Worm (Caenorhabditis elegans) whole organism, L4 larva: ENCODE measurements around the gene clec-40.

Experiments
- R02D3.7 ChIP-seq: fragments of 150-350 bp; sonication (generic microtip); optimal IDR thresholded peaks from 3 replicates; lab custom pipeline; 2014; ENCODE audit warnings: missing biosample characterization, missing genetic modification characterization
- Y48G9A.11 ChIP-seq: fragments of 200-800 bp; sonication (Bioruptor generic); IDR thresholded peaks from 2 replicates; pipeline ENCODE4 v1.3.6; 2022; ENCODE audit warnings: missing genetic modification reagents, missing genetic modification characterization, missing compliant biosample characterization
- Y75B8A.6 ChIP-seq: fragments of 200-800 bp; sonication (Bioruptor generic); IDR thresholded peaks from 2 replicates; pipeline ENCODE4 v1.3.6; 2022; ENCODE audit warnings: missing genetic modification reagents, missing genetic modification characterization, missing compliant biosample characterization
- ZK337.2 ChIP-seq: fragments of 200-800 bp; sonication (Bioruptor generic); IDR thresholded peaks from 2 replicates; pipeline ENCODE4 v1.3.6; 2022; ENCODE audit warnings: missing genetic modification reagents, missing genetic modification characterization, missing compliant biosample characterization
- aly-2 ChIP-seq: sonication (generic microtip); optimal IDR thresholded peaks from 2 replicates; lab custom pipeline; 2018; ENCODE audit warnings: missing biosample characterization, missing genetic modification characterization
- attf-4 ChIP-seq: sonication (generic microtip); optimal IDR thresholded peaks from 3 replicates; lab custom pipeline; 2017; ENCODE audit warnings: missing biosample characterization, missing genetic modification characterization
- ceh-28 ChIP-seq: fragments of 150-350 bp; optimal IDR thresholded peaks from 2 replicates; lab custom pipeline; 2014; ENCODE audit warnings: missing biosample characterization, missing genetic modification reagents, missing genetic modification characterization
- ceh-62 ChIP-seq: sonication (generic microtip); optimal IDR thresholded peaks from 2 replicates; lab custom pipeline; 2017; ENCODE audit warnings: missing biosample characterization, missing genetic modification characterization
- ceh-82 ChIP-seq: sonication (generic microtip); optimal IDR thresholded peaks from 2 replicates; lab custom pipeline; 2017; ENCODE audit warnings: missing biosample characterization, missing genetic modification characterization
- cey-2 ChIP-seq: sonication (generic microtip); optimal IDR thresholded peaks from 3 replicates; lab custom pipeline; 2017; ENCODE audit warnings: missing genetic modification characterization, mild to moderate bottlenecking, missing compliant biosample characterization, antibody characterized with exemption, borderline replicate concordance; ENCODE audit not compliant: insufficient read depth
- daf-12 ChIP-seq: fragments of 150-350 bp; optimal IDR thresholded peaks from 2 replicates; lab custom pipeline; 2014; ENCODE audit warnings: missing biosample characterization, missing genetic modification reagents, missing genetic modification characterization
- daf-16 ChIP-seq, 3 experiments: sonication (generic microtip); optimal IDR thresholded peaks; 2 replicates each; lab custom pipeline; 2016 to 2017; ENCODE audit warnings: missing genetic modification characterization in 3 of 3, missing genetic modification reagents in 3 of 3, mild to moderate bottlenecking in 2 of 3, missing compliant biosample characterization in 2 of 3, missing biosample characterization in 1 of 3, moderate library complexity in 1 of 3
- daf-19 ChIP-seq: fragments of 200-800 bp; sonication (Bioruptor generic); conservative IDR thresholded peaks from 2 replicates; pipeline ENCODE4 v1.3.6; 2022; ENCODE audit warnings: missing genetic modification characterization, missing compliant biosample characterization
- daf-8 ChIP-seq: fragments of 200-800 bp; sonication (Bioruptor generic); IDR thresholded peaks from 2 replicates; pipeline ENCODE4 v1.3.6; 2022; ENCODE audit warnings: missing genetic modification characterization, missing compliant biosample characterization
- dmd-6 ChIP-seq: fragments of 200-800 bp; sonication (Bioruptor generic); IDR thresholded peaks from 2 replicates; pipeline ENCODE4 v1.3.6; 2022; ENCODE audit warnings: missing genetic modification reagents, missing genetic modification characterization, missing compliant biosample characterization
- egl-27 ChIP-seq: sonication (generic microtip); optimal IDR thresholded peaks from 3 replicates; lab custom pipeline; 2017; ENCODE audit warnings: missing biosample characterization, missing genetic modification reagents, missing genetic modification characterization
- hmg-1.1 ChIP-seq: fragments of 200-800 bp; sonication (Bioruptor generic); IDR thresholded peaks from 2 replicates; pipeline ENCODE4 v1.3.6; 2022; ENCODE audit warnings: missing genetic modification reagents, missing genetic modification characterization, missing compliant biosample characterization
- lin-13 ChIP-seq: fragments of 150-350 bp; optimal IDR thresholded peaks from 2 replicates; lab custom pipeline; 2014; ENCODE audit warnings: missing biosample characterization, missing genetic modification reagents, missing genetic modification characterization
- lin-39 ChIP-seq: fragments of 150-350 bp; optimal IDR thresholded peaks from 2 replicates; lab custom pipeline; 2014; ENCODE audit warnings: missing biosample characterization, missing genetic modification reagents, missing genetic modification characterization
- lir-3 ChIP-seq: sonication (generic microtip); optimal IDR thresholded peaks from 2 replicates; lab custom pipeline; 2016; ENCODE audit warnings: mild to moderate bottlenecking, missing genetic modification characterization, missing compliant biosample characterization
- mdl-1 ChIP-seq, 2 experiments: fragments of 150-350 bp in 1 of 2; sonication (generic microtip) in 1 of 2; optimal IDR thresholded peaks; 2 replicates each; lab custom pipeline; 2014 to 2017; ENCODE audit warnings: missing biosample characterization in 2 of 2, missing genetic modification characterization in 2 of 2
- mep-1 ChIP-seq: fragments of 150-350 bp; sonication (generic microtip); optimal IDR thresholded peaks from 3 replicates; lab custom pipeline; 2014; ENCODE audit warnings: missing biosample characterization, missing genetic modification characterization
- nhr-10 ChIP-seq: fragments of 150-350 bp; optimal IDR thresholded peaks from 2 replicates; lab custom pipeline; 2014; ENCODE audit warnings: missing biosample characterization, missing genetic modification characterization
- nhr-25 ChIP-seq: sonication (generic microtip); optimal IDR thresholded peaks from 2 replicates; lab custom pipeline; 2017; ENCODE audit warnings: missing genetic modification characterization, mild to moderate bottlenecking, missing compliant biosample characterization, antibody characterized with exemption, moderate library complexity, borderline replicate concordance; ENCODE audit not compliant: insufficient read depth
- pha-4 ChIP-seq, 2 experiments: fragments of 150-350 bp in 1 of 2; fragments of 200-800 bp in 1 of 2; sonication (Bioruptor generic) in 1 of 2; IDR thresholded peaks in 1 of 2; optimal IDR thresholded peaks in 1 of 2; 2 replicates each; pipeline versions ENCODE4 v1.3.6 to Lab custom; 2014 to 2022; ENCODE audit warnings: missing genetic modification characterization in 2 of 2, missing genetic modification reagents in 2 of 2, missing biosample characterization in 1 of 2, missing compliant biosample characterization in 1 of 2
- pqm-1 ChIP-seq: sonication (generic microtip); optimal IDR thresholded peaks from 2 replicates; lab custom pipeline; 2017; ENCODE audit warnings: missing biosample characterization, missing genetic modification characterization
- set-16 ChIP-seq: fragments of 200-800 bp; sonication (Bioruptor generic); IDR thresholded peaks from 2 replicates; pipeline ENCODE4 v1.3.6; 2022; ENCODE audit warnings: missing genetic modification reagents, missing genetic modification characterization, missing compliant biosample characterization
- skn-1 ChIP-seq: fragments of 150-350 bp; optimal IDR thresholded peaks from 2 replicates; lab custom pipeline; 2014; ENCODE audit warnings: missing biosample characterization, missing genetic modification characterization
- spr-1 ChIP-seq: sonication (generic microtip); optimal IDR thresholded peaks from 2 replicates; lab custom pipeline; 2016; ENCODE audit warnings: mild to moderate bottlenecking, missing genetic modification characterization, missing compliant biosample characterization
- tag-97 ChIP-seq: fragments of 200-800 bp; sonication (Bioruptor generic); IDR thresholded peaks from 2 replicates; pipeline ENCODE4 v1.3.6; 2022; ENCODE audit warnings: missing genetic modification characterization, missing compliant biosample characterization
- unc-39 ChIP-seq: sonication (generic microtip); optimal IDR thresholded peaks from 2 replicates; lab custom pipeline; 2017; ENCODE audit warnings: missing biosample characterization, missing genetic modification characterization
- unc-62 ChIP-seq, 3 experiments: fragments of 150-350 bp in 1 of 3; sonication (generic microtip); optimal IDR thresholded peaks in 2 of 3; peaks in 1 of 3; 1 replicate in 1 of 3; 2 replicates in 2 of 3; lab custom pipeline; 2014 to 2017; ENCODE audit warnings: missing biosample characterization in 3 of 3, missing genetic modification characterization in 3 of 3, missing genetic modification reagents in 3 of 3, missing genotype in 1 of 3
- zfp-2 ChIP-seq: sonication (generic microtip); optimal IDR thresholded peaks from 2 replicates; lab custom pipeline; 2016; ENCODE audit warnings: mild to moderate bottlenecking, missing genetic modification characterization, missing compliant biosample characterization
- zip-11 ChIP-seq: fragments of 200-800 bp; sonication (Bioruptor generic); IDR thresholded peaks from 2 replicates; pipeline ENCODE4 v1.3.6; 2022; ENCODE audit warnings: missing genetic modification characterization, missing compliant biosample characterization
- ztf-7 ChIP-seq: fragments of 150-350 bp; optimal IDR thresholded peaks from 2 replicates; lab custom pipeline; 2014; ENCODE audit warnings: missing biosample characterization, missing genetic modification characterization

The clec-40 gene

ce11 chrV:16840961-16841360 lies at the start of gene clec-40:
Gene clec-40 (minus strand): TSS chrV:16841061.
- no peak for TF ChIP-seq daf-12 (tag; lab: Kevin White, UChicago)
- no peak for TF ChIP-seq skn-1 (tag; lab: Kevin White, UChicago)
- no peak for TF ChIP-seq daf-19 (GFP tag; lab: Robert Waterston, UW)
- TF ChIP-seq spr-1 (tag; lab: Kevin White, UChicago), result no peak
- TF ChIP-seq ceh-28 (tag; lab: Kevin White, UChicago), result no peak
- TF ChIP-seq aly-2 (tag; lab: Kevin White, UChicago), result no peak
- TF ChIP-seq daf-8 (GFP tag; lab: Robert Waterston, UW), result no peak
- no peak for TF ChIP-seq nhr-10 (tag; lab: Kevin White, UChicago)
- no peak for TF ChIP-seq unc-39 (tag; lab: Kevin White, UChicago)
- no peak for TF ChIP-seq lin-39
- TF ChIP-seq zfp-2 (tag; lab: Kevin White, UChicago), result no peak
- no peak for TF ChIP-seq mdl-1 (tag; optimal IDR thresholded peaks at IDR 0.05; lab: Kevin White, UChicago)
- no peak for TF ChIP-seq mep-1 (tag; lab: Kevin White, UChicago)

DNA sequence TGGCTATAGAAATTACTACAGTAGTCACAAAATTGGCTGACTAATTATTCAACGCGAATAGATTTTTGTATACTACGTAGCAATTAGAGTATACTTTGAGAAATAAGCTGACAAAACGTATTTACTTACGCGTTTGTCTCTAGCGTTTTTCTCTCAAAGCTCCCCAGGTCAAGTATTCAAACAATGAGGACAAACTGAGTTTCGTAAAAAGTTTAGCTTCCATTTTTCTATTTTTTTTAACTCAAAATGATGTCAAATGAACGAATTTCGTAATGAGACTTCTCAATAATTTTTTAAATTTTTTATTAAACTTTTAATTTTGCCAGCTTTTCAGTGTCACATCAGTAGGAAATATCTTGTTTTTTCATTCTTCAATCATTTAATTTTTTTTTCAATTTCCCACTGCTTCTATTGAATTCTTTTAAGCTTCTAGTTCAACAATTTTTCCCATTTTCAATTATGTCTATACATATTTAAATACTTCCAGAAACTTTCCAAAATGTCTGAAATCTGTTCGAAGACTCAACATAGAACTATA lies 48.0 kb upstream of the clec-40 start, which contains the start of the genes ifas-2 and fbxa-44:
Gene ifas-2 (minus strand): TSS at position 101 of the 538 bp plus-strand sequence.
Gene fbxa-44 (plus strand): TSS at position 488 of the 538 bp plus-strand sequence.
- TF ChIP-seq dmd-6 (no peak), nhr-25 (tag; lab: Kevin White, UChicago) (no peak), daf-12 (tag; lab: Kevin White, UChicago) (no peak), Y48G9A.11 (GFP tag; lab: Robert Waterston, UW) (no peak), pqm-1 (tag; lab: Kevin White, UChicago) (no peak), Y75B8A.6 (GFP tag; lab: Robert Waterston, UW) (no peak)

DNA sequence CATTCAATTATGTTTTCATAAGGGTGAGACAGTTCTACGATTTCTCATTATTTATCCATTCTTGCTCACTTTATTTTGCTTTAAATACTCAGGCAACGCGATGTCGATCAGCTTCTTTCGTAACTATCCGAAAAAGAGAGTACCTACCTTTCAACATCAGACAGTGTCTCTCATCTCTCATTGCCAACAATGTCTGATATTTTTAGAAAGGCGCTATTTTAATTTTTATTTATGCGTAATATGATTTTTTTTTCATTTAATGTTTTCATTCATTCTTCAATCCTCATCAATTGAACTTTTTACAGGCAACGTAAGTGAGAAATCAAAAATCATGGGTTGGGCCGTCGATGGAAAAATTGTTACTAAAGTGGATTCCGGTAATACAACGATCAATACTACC lies 43.9 kb upstream of the clec-40 start, which contains the start of gene F09C6.13:
Gene F09C6.13 (plus strand): TSS at position 301 of the 400 bp plus-strand sequence.
- TF ChIP-seq nhr-10 (tag; lab: Kevin White, UChicago), result no peak
- TF ChIP-seq lin-39, result no peak
- TF ChIP-seq unc-62 (GFP tag; optimal IDR thresholded peaks at IDR 0.05 in 1 of 2; lab: Kevin White, UChicago), result peak in 1 of 2 experiments; percentile 6
- TF ChIP-seq unc-62 (tag; optimal IDR thresholded peaks at IDR 0.05; lab: Kevin White, UChicago), result no peak

ce11 chrV:16882260-16882918 lies 41.5 kb upstream of the clec-40 start, which contains the start of the genes F09C6.11 and F09C6.12:
Gene F09C6.11 (minus strand): TSS chrV:16882310.
Gene F09C6.12 (plus strand): TSS chrV:16882868.
- TF ChIP-seq pha-4 (GFP tag; IDR thresholded peaks at IDR 0.05; lab: Robert Waterston, UW), result no peak
- TF ChIP-seq pha-4 (tag; optimal IDR thresholded peaks at IDR 0.05; lab: Kevin White, UChicago), result peak; percentile 27
- TF ChIP-seq dmd-6, result no peak

- TF ChIP-seq R02D3.7 (tag; lab: Kevin White, UChicago), result no peak
- TF ChIP-seq daf-19 (GFP tag; lab: Robert Waterston, UW), result no peak
- no peak for TF ChIP-seq egl-27 (tag; lab: Kevin White, UChicago)
- TF ChIP-seq attf-4 (tag; lab: Kevin White, UChicago), result no peak
- TF ChIP-seq lin-13 (GFP tag; lab: Kevin White, UChicago), result no peak
- no peak for TF ChIP-seq daf-16 (GFP tag; optimal IDR thresholded peaks at IDR 0.05; lab: Kevin White, UChicago)
- TF ChIP-seq daf-16 (tag; optimal IDR thresholded peaks at IDR 0.05; lab: Kevin White, UChicago), result no peak
- no peak for TF ChIP-seq cey-2 (tag; lab: Kevin White, UChicago)
- TF ChIP-seq ceh-62, result no peak
- no peak for TF ChIP-seq ZK337.2 (GFP tag; lab: Robert Waterston, UW)
- TF ChIP-seq lir-3 (tag; lab: Kevin White, UChicago), result no peak
- no peak for TF ChIP-seq hmg-1.1 (GFP tag; lab: Robert Waterston, UW)
- TF ChIP-seq lin-39, result no peak
- no peak for TF ChIP-seq ztf-7
- TF ChIP-seq zip-11 (GFP tag; lab: Robert Waterston, UW), result no peak
- TF ChIP-seq ceh-82 (tag; lab: Kevin White, UChicago), result no peak
- TF ChIP-seq tag-97 (GFP tag; lab: Robert Waterston, UW), result no peak
- TF ChIP-seq nhr-25 (tag; lab: Kevin White, UChicago), result no peak
- no peak for TF ChIP-seq set-16 (GFP tag; lab: Robert Waterston, UW)
Measured at ce11 chrV:16880679-16881078, 39.8 kb upstream of the clec-40 start, which contains the start of gene F09C6.14. Gene F09C6.14 (plus strand): TSS chrV:16880979.
